Fruit fly (Drosophila melanogaster) whole organism, embryonic: ENCODE results near the gene GAPcenA.

Experiments used
- CG13624 ChIP-seq: fragments of 200-800 bp; sonication (Bioruptor generic); optimal IDR thresholded peaks from 2 replicates; lab custom pipeline; 2016; ENCODE audit warnings: missing biosample characterization, missing genetic modification characterization
- CG13894 ChIP-seq: fragments of 200-800 bp; sonication (Bioruptor generic); optimal IDR thresholded peaks from 3 replicates; lab custom pipeline; 2018; ENCODE audit warnings: missing biosample characterization, mild to moderate bottlenecking, missing genetic modification characterization, moderate library complexity
- CG17829 ChIP-seq: fragments of 200-800 bp; optimal IDR thresholded peaks from 2 replicates; lab custom pipeline; 2019; ENCODE audit warnings: missing biosample characterization, mild to moderate bottlenecking, missing genetic modification characterization, moderate library complexity
- CG2712 ChIP-seq: fragments of 200-800 bp; optimal IDR thresholded peaks from 3 replicates; lab custom pipeline; 2019; ENCODE audit warnings: missing biosample characterization, mild to moderate bottlenecking, missing genetic modification characterization, moderate library complexity
- Ets65A ChIP-seq: fragments of 200-800 bp; sonication (Bioruptor generic); peaks from one replicate; lab custom pipeline; 2016; ENCODE audit warnings: missing biosample characterization, missing genetic modification characterization
- HLH3B ChIP-seq: fragments of 200-800 bp; sonication (Bioruptor generic); IDR thresholded peaks from 2 replicates; pipeline ENCODE4 v1.3.6; 2022; ENCODE audit warnings: missing biosample characterization, missing genetic modification characterization
- Jarid2 ChIP-seq: fragments of 200-800 bp; sonication (Bioruptor generic); optimal IDR thresholded peaks from 3 replicates; lab custom pipeline; 2017; ENCODE audit warnings: mild to moderate bottlenecking, missing biosample characterization, missing genetic modification reagents, missing genetic modification characterization
- Xbp1 ChIP-seq: fragments of 200-800 bp; sonication (Bioruptor generic); optimal IDR thresholded peaks from 3 replicates; lab custom pipeline; 2016; ENCODE audit warnings: missing biosample characterization, mild to moderate bottlenecking, missing genetic modification characterization
- crp ChIP-seq, 2 experiments: fragments of 200-800 bp; sonication (Bioruptor generic); optimal IDR thresholded peaks; 2 replicates in 1 of 2; 3 replicates in 1 of 2; lab custom pipeline; 2017; ENCODE audit warnings: missing biosample characterization in 2 of 2, missing genetic modification characterization in 2 of 2, mild to moderate bottlenecking in 1 of 2, moderate library complexity in 1 of 2
- p53 ChIP-seq: fragments of 200-800 bp; sonication (Bioruptor generic); optimal IDR thresholded peaks from 2 replicates; lab custom pipeline; 2016; ENCODE audit warnings: missing biosample characterization, missing genetic modification characterization
- repo ChIP-seq: fragments of 200-800 bp; sonication (Bioruptor generic); optimal IDR thresholded peaks from 2 replicates; lab custom pipeline; 2016; ENCODE audit warnings: missing biosample characterization, missing genetic modification characterization

DNA sequence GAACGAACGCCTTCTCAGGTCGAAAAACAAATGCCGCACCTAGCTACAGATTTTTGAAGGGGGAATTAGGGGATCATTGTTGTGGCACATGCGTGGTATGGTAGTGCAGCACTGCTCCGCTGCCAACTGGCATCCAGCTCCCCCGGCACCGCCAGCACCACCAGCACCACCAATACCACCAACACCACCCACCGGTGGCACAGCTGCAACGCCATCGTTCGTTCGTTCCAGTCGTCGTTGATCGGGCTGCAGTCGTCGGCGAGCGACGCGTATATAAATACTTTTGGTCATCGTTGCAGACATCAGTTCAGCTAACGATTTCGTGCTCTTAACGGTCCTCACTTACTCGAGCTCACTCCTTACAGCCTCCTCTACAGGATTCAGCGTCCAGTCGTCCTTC lies 20.8 kb upstream of the GAPcenA start, which contains the start of gene CG34461:
- TF ChIP-seq CG2712 (tag; lab: Kevin White, UChicago): no peak
- no peak for TF ChIP-seq HLH3B
- no peak for TF ChIP-seq CG17829 (tag; lab: Kevin White, UChicago)
- TF ChIP-seq crp (GFP tag; optimal IDR thresholded peaks at IDR 0.05; lab: Kevin White, UChicago): no peak
- no peak for TF ChIP-seq Xbp1 (GFP tag; lab: Kevin White, UChicago)
- TF ChIP-seq Jarid2 (GFP tag; lab: Kevin White, UChicago): no peak
- no peak for TF ChIP-seq repo (GFP tag; lab: Kevin White, UChicago)
- TF ChIP-seq CG13894: no peak
- no peak for TF ChIP-seq CG13624 (GFP tag; lab: Kevin White, UChicago)
- no peak for TF ChIP-seq p53
- no peak for TF ChIP-seq Ets65A (GFP tag; lab: Kevin White, UChicago)
